Fruit fly (Drosophila melanogaster) whole organism, pupa: ENCODE results near the gene CG31872.

Experiments used
- CG10348 ChIP-seq: fragments of 200-800 bp; sonication (Bioruptor generic); IDR thresholded peaks from 2 replicates; pipeline ENCODE4 v1.3.6; 2022; ENCODE audit warnings: missing biosample characterization, missing genetic modification characterization
- CG12605 ChIP-seq: fragments of 200-800 bp; sonication (Bioruptor generic); IDR thresholded peaks from 2 replicates; pipeline ENCODE4 v1.3.6; 2022; ENCODE audit warnings: missing biosample characterization, missing genetic modification characterization
- CG13204 ChIP-seq: fragments of 200-800 bp; sonication (Bioruptor generic); optimal IDR thresholded peaks from 2 replicates; lab custom pipeline; 2018; ENCODE audit warnings: missing biosample characterization, mild to moderate bottlenecking, missing genetic modification characterization, moderate library complexity
- CG14655 ChIP-seq: fragments of 200-800 bp; sonication (Bioruptor generic); optimal IDR thresholded peaks from 3 replicates; lab custom pipeline; 2017; ENCODE audit warnings: mild to moderate bottlenecking, missing biosample characterization, missing genetic modification reagents, missing genetic modification characterization
- CG15710 ChIP-seq: fragments of 200-800 bp; sonication (Bioruptor generic); optimal IDR thresholded peaks from 2 replicates; lab custom pipeline; 2018; ENCODE audit warnings: missing biosample characterization, mild to moderate bottlenecking, missing genetic modification characterization, moderate library complexity
- CG17806 ChIP-seq: fragments of 200-800 bp; sonication (Bioruptor generic); optimal IDR thresholded peaks from 2 replicates; lab custom pipeline; 2018; ENCODE audit warnings: missing biosample characterization, mild to moderate bottlenecking, missing genetic modification characterization, moderate library complexity
- CG32121 ChIP-seq: fragments of 200-800 bp; sonication (Bioruptor generic); IDR thresholded peaks from 2 replicates; pipeline ENCODE4 v1.3.6; 2022; ENCODE audit warnings: missing biosample characterization, missing genetic modification characterization
- CG34367 ChIP-seq: fragments of 200-800 bp; sonication (Bioruptor generic); optimal IDR thresholded peaks from 2 replicates; lab custom pipeline; 2018; ENCODE audit warnings: missing biosample characterization, mild to moderate bottlenecking, missing genetic modification characterization
- CG4496 ChIP-seq: fragments of 200-800 bp; sonication (Bioruptor generic); IDR thresholded peaks from 3 replicates; pipeline ENCODE4 v1.3.6; 2022; ENCODE audit warnings: missing biosample characterization, missing genetic modification characterization
- CG8159 ChIP-seq: fragments of 200-800 bp; sonication (Bioruptor generic); optimal IDR thresholded peaks from 3 replicates; lab custom pipeline; 2018; ENCODE audit warnings: missing biosample characterization, mild to moderate bottlenecking, missing genetic modification characterization, moderate library complexity
- CG8301 ChIP-seq: fragments of 200-800 bp; sonication (Bioruptor generic); optimal IDR thresholded peaks from 2 replicates; lab custom pipeline; 2018; ENCODE audit warnings: missing biosample characterization, mild to moderate bottlenecking, missing genetic modification characterization
- CG9948 ChIP-seq: fragments of 200-800 bp; sonication (Bioruptor generic); optimal IDR thresholded peaks from 2 replicates; lab custom pipeline; 2018; ENCODE audit warnings: missing biosample characterization, mild to moderate bottlenecking, missing genetic modification characterization, moderate library complexity
- D1 ChIP-seq: fragments of 200-800 bp; sonication (Bioruptor generic); optimal IDR thresholded peaks from 2 replicates; lab custom pipeline; 2018; ENCODE audit warnings: missing biosample characterization, mild to moderate bottlenecking, missing genetic modification characterization, moderate library complexity
- EcR ChIP-seq: fragments of 200-800 bp; sonication (Bioruptor generic); optimal IDR thresholded peaks from 3 replicates; lab custom pipeline; 2019; ENCODE audit warnings: missing biosample characterization, missing genetic modification characterization, mild to moderate bottlenecking, moderate library complexity, missing genetic modification reagents
- Ets98B ChIP-seq: fragments of 200-800 bp; sonication (Bioruptor generic); IDR thresholded peaks from 2 replicates; pipeline ENCODE4 v1.3.6; 2022; ENCODE audit warnings: missing biosample characterization, missing genetic modification characterization
- Pif1A ChIP-seq: fragments of 200-800 bp; sonication (Bioruptor generic); optimal IDR thresholded peaks from 3 replicates; lab custom pipeline; 2016; ENCODE audit warnings: missing biosample characterization, missing genetic modification characterization
- Pif1B ChIP-seq: fragments of 200-800 bp; sonication (Bioruptor generic); optimal IDR thresholded peaks from 3 replicates; lab custom pipeline; 2016; ENCODE audit warnings: missing biosample characterization, missing genetic modification characterization
- Snoo ChIP-seq: fragments of 200-800 bp; sonication (Bioruptor generic); optimal IDR thresholded peaks from 3 replicates; lab custom pipeline; 2017; ENCODE audit warnings: missing biosample characterization, mild to moderate bottlenecking, missing genetic modification characterization, inconsistent platforms
- fd96Ca ChIP-seq: fragments of 200-800 bp; sonication (Bioruptor generic); IDR thresholded peaks from 3 replicates; pipeline ENCODE4 v1.3.6; 2022; ENCODE audit warnings: missing biosample characterization, missing genetic modification characterization
- gl ChIP-seq: fragments of 200-800 bp; sonication (Bioruptor generic); optimal IDR thresholded peaks from 2 replicates; lab custom pipeline; 2018; ENCODE audit warnings: missing biosample characterization, mild to moderate bottlenecking, missing genetic modification characterization
- rn ChIP-seq: fragments of 200-800 bp; sonication (Bioruptor generic); IDR thresholded peaks from 2 replicates; pipeline ENCODE4 v1.3.6; 2022; ENCODE audit warnings: missing biosample characterization, missing genetic modification characterization

The CG31872 gene

dm6 chr2L:10646115-10646514 is 6.4 kb downstream of the CG31872 start, which contains the start of gene CG17097:
CG17097 (plus strand) TSS chr2L:10646415.
- TF ChIP-seq CG8159 (tag; lab: Kevin White, UChicago) (no peak), CG32121 (GFP tag; lab: Robert Waterston, UW) (no peak), fd96Ca (GFP tag; lab: Robert Waterston, UW) (no peak), EcR (GFP tag; lab: Kevin White, UChicago) (no peak), gl (no peak), CG12605 (no peak)

DNA sequence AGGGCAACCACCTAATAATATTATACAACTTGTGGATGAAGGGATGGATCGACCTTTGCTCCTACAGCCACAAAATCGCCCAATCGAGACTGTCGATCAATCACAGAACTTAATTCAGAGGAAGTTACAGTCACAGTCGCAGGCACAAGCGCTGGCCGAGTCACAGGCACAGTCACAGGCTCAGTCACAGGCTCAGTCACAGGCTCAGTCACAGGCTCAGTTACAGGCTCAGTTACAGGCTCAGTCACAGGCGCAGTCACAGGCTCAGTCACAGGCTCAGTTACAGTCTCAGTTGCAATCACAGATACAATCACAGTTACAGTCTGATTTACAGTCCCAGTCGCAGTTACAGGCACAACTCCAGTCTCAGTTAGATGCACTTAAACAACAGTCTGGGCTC is 7.0 kb downstream of the CG31872 start:
- TF ChIP-seq CG9948: no peak
- no peak for TF ChIP-seq CG10348 (GFP tag; lab: Robert Waterston, UW)
- TF ChIP-seq CG8301: no peak
- TF ChIP-seq gl: no peak
- no peak for TF ChIP-seq rn
- no peak for TF ChIP-seq CG34367 (tag; lab: Kevin White, UChicago)
- no peak for TF ChIP-seq CG17806 (tag; lab: Kevin White, UChicago)
- TF ChIP-seq Pif1B (GFP tag; lab: Kevin White, UChicago): no peak
- TF ChIP-seq fd96Ca (GFP tag; lab: Robert Waterston, UW): no peak
- no peak for TF ChIP-seq CG14655 (GFP tag; lab: Kevin White, UChicago)
- TF ChIP-seq CG4496 (GFP tag; lab: Robert Waterston, UW): no peak
- no peak for TF ChIP-seq CG8159 (tag; lab: Kevin White, UChicago)
- no peak for TF ChIP-seq CG12605
- no peak for TF ChIP-seq Pif1A (GFP tag; lab: Kevin White, UChicago)
- no peak for TF ChIP-seq CG13204 (GFP tag; lab: Kevin White, UChicago)
- TF ChIP-seq CG32121 (GFP tag; lab: Robert Waterston, UW): no peak
- no peak for TF ChIP-seq D1 (tag; lab: Kevin White, UChicago)
- TF ChIP-seq EcR (GFP tag; lab: Kevin White, UChicago): no peak

DNA sequence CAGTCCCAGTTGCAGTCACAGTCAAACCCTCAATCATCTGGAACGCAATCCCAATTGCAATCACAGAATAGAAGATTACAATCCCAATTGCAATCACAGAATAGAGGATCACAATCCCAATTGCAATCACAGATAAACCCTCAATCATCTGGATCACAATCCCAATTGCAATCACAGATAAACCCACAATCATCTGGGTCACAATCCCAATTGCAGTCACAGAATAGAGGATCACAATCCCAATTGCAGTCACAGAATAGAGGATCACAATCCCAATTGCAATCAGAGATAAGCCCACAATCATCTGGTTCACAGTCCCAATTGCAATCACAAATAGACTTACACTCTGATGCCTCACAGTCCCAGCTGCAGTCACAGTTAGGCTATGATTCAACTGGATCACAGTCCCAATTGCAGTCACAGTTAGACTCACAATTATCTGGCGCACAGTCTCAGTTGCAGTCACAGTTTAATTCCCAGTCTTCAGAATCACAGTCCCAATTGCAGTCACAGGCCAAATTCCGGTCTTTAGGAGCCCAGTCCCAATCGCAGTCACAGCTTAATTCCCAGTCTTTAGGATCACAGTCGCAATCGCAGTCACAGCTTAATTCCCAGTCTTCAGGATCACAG is 8.1 kb downstream of the CG31872 start:
- TF ChIP-seq D1 (tag; lab: Kevin White, UChicago) (no peak), CG32121 (GFP tag; lab: Robert Waterston, UW) (no peak), Ets98B (GFP tag; lab: Robert Waterston, UW) (no peak)
- TF ChIP-seq, all 21 proteins: peak for 0

dm6 chr2L:10651313-10651712 is 11.6 kb downstream of the CG31872 start, which contains the start of gene dbf:
dbf (plus strand) TSS chr2L:10651613.
- TF ChIP-seq CG4496 (GFP tag; lab: Robert Waterston, UW) (no peak), rn (no peak), Snoo (tag; lab: Kevin White, UChicago) (no peak), CG8301 (no peak), Pif1A (GFP tag; lab: Kevin White, UChicago) (no peak), CG34367 (tag; lab: Kevin White, UChicago) (no peak), CG15710 (tag; lab: Kevin White, UChicago) (no peak), CG17806 (tag; lab: Kevin White, UChicago) (no peak), D1 (tag; lab: Kevin White, UChicago) (no peak), CG32121 (GFP tag; lab: Robert Waterston, UW) (no peak), Ets98B (GFP tag; lab: Robert Waterston, UW) (no peak), CG12605 (no peak), Pif1B (GFP tag; lab: Kevin White, UChicago) (no peak), EcR (GFP tag; lab: Kevin White, UChicago) (no peak), gl (no peak), CG9948 (no peak), CG10348 (GFP tag; lab: Robert Waterston, UW) (no peak)

DNA sequence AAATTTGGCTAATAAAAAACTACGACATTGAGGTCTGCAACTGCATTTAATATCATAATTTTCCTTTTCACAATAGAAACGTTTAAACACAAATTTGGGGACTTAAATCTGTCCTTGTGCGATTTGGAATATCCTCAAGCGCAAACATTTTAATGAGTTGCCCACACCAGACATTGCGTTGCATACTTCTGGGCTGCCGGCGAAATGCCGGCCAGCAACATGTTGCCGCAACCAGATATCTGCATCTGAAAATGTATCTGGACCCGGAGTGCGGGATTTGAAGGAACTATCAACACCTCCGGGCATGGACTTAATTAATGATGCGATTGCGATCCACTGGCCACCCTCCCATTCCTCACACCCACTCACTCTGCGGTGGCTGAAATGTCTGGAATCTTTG is 14.8 kb downstream of the CG31872 start:
- TF ChIP-seq CG13204 (GFP tag; lab: Kevin White, UChicago): no peak
- no peak for TF ChIP-seq Snoo (tag; lab: Kevin White, UChicago)
- no peak for TF ChIP-seq CG14655 (GFP tag; lab: Kevin White, UChicago)
- TF ChIP-seq CG4496 (GFP tag; lab: Robert Waterston, UW): no peak
- TF ChIP-seq Pif1A (GFP tag; lab: Kevin White, UChicago): no peak
- no peak for TF ChIP-seq CG17806 (tag; lab: Kevin White, UChicago)
- no peak for TF ChIP-seq Ets98B (GFP tag; lab: Robert Waterston, UW)
- no peak for TF ChIP-seq CG15710 (tag; lab: Kevin White, UChicago)
- TF ChIP-seq fd96Ca (GFP tag; lab: Robert Waterston, UW): no peak
- TF ChIP-seq D1 (tag; lab: Kevin White, UChicago): no peak
- TF ChIP-seq gl: no peak
- TF ChIP-seq CG9948: no peak
- TF ChIP-seq CG8159 (tag; lab: Kevin White, UChicago): no peak

dm6 chr2L:10657981-10658380 is 18.2 kb downstream of the CG31872 start, which contains the start of gene CG45690:
CG45690 (plus strand) TSS chr2L:10658281.
- TF ChIP-seq Pif1B (GFP tag; lab: Kevin White, UChicago) (no peak), CG8159 (tag; lab: Kevin White, UChicago) (no peak), gl (no peak), CG4496 (GFP tag; lab: Robert Waterston, UW) (no peak), CG8301 (no peak), CG15710 (tag; lab: Kevin White, UChicago) (no peak), CG34367 (tag; lab: Kevin White, UChicago) (no peak), CG12605 (no peak), CG14655 (GFP tag; lab: Kevin White, UChicago) (no peak), CG9948 (no peak), Pif1A (GFP tag; lab: Kevin White, UChicago) (no peak)
